Worm (Caenorhabditis elegans) whole organism, mixed stage, embryonic: Measurements from ENCODE around the gene C45H4.21.

ENCODE experiments used
- ceh-39 ChIP-seq: fragments of 150-350 bp; optimal IDR thresholded peaks from 2 replicates; lab custom pipeline; 2014; ENCODE audit warnings: missing biosample characterization, missing genetic modification characterization
- ceh-43 ChIP-seq: fragments of 200-800 bp; sonication (Bioruptor generic); optimal IDR thresholded peaks from 2 replicates; lab custom pipeline; 2018; ENCODE audit warnings: mild to moderate bottlenecking, missing genetic modification characterization, moderate library complexity, missing compliant biosample characterization
- elt-1 ChIP-seq: sonication (generic microtip); optimal IDR thresholded peaks from 2 replicates; lab custom pipeline; 2017; ENCODE audit warnings: missing genetic modification characterization, mild to moderate bottlenecking, missing compliant biosample characterization, antibody characterized with exemption, moderate library complexity, borderline replicate concordance; ENCODE audit not compliant: insufficient read depth
- mep-1 ChIP-seq: fragments of 150-350 bp; optimal IDR thresholded peaks from 2 replicates; lab custom pipeline; 2017; ENCODE audit warnings: missing biosample characterization, missing genetic modification reagents, missing genetic modification characterization, inconsistent platforms
- nhr-12 ChIP-seq: fragments of 150-350 bp; optimal IDR thresholded peaks from 2 replicates; lab custom pipeline; 2014; ENCODE audit warnings: missing biosample characterization, missing genetic modification characterization
- nhr-237 ChIP-seq: fragments of 150-350 bp; optimal IDR thresholded peaks from 2 replicates; lab custom pipeline; 2014; ENCODE audit warnings: missing biosample characterization, missing genetic modification characterization
- nhr-76 ChIP-seq: sonication (generic microtip); optimal IDR thresholded peaks from 2 replicates; lab custom pipeline; 2017; ENCODE audit warnings: missing biosample characterization, missing genetic modification characterization
- pha-4 ChIP-seq: fragments of 150-350 bp; optimal IDR thresholded peaks from 2 replicates; lab custom pipeline; 2018; ENCODE audit warnings: missing biosample characterization, missing genetic modification reagents, missing genetic modification characterization
- unc-120 ChIP-seq: sonication (generic microtip); optimal IDR thresholded peaks from 2 replicates; lab custom pipeline; 2017; ENCODE audit warnings: missing genetic modification characterization, missing compliant biosample characterization; ENCODE audit not compliant: poor library complexity, severe bottlenecking
- unc-62 ChIP-seq: fragments of 150-350 bp; optimal IDR thresholded peaks from 2 replicates; lab custom pipeline; 2014; ENCODE audit warnings: missing biosample characterization, missing genetic modification reagents, missing genetic modification characterization
- ztf-11 ChIP-seq: fragments of 150-350 bp; optimal IDR thresholded peaks from 2 replicates; lab custom pipeline; 2014; ENCODE audit warnings: missing biosample characterization, missing genetic modification characterization

- TF ChIP-seq nhr-76 (no peak), ceh-39 (tag; lab: Kevin White, UChicago) (no peak), pha-4 (tag; lab: Kevin White, UChicago) (no peak), elt-1 (no peak), unc-62 (GFP tag; lab: Kevin White, UChicago) (no peak), ceh-43 (GFP tag; lab: Kevin White, UChicago) (no peak), ztf-11 (tag; lab: Kevin White, UChicago) (no peak), unc-120 (tag; lab: Kevin White, UChicago) (no peak), nhr-12 (tag; lab: Kevin White, UChicago) (no peak), nhr-237 (tag; lab: Kevin White, UChicago) (no peak), mep-1 (tag; lab: Kevin White, UChicago) (no peak)
These were observed 26.8 kb downstream of the C45H4.21 start, which contains the start of gene F22F7.2 for ce11 chrV:2122517-2122916.
